Worm (Caenorhabditis elegans) whole organism, L1 larva: ENCODE measurements around the gene srh-74.

Experiments
- C04F5.9 ChIP-seq: sonication (generic microtip); optimal IDR thresholded peaks from 2 replicates; lab custom pipeline; 2016; ENCODE audit warnings: missing genetic modification characterization, missing compliant biosample characterization
- C34B4.2 ChIP-seq: sonication (generic microtip); optimal IDR thresholded peaks from 2 replicates; lab custom pipeline; 2017; ENCODE audit warnings: mild to moderate bottlenecking, missing genetic modification characterization, missing compliant biosample characterization
- F16B12.6 ChIP-seq: fragments of 150-350 bp; optimal IDR thresholded peaks from 2 replicates; lab custom pipeline; 2014; ENCODE audit warnings: missing biosample characterization, missing genetic modification characterization
- ama-1 ChIP-seq: fragments of 150-350 bp; optimal IDR thresholded peaks from 2 replicates; lab custom pipeline; 2014
- blmp-1 ChIP-seq: fragments of 150-350 bp; optimal IDR thresholded peaks from 2 replicates; lab custom pipeline; 2014; ENCODE audit warnings: missing biosample characterization, missing genetic modification characterization
- ceh-63 ChIP-seq: fragments of 200-800 bp; sonication (Bioruptor generic); optimal IDR thresholded peaks from 2 replicates; lab custom pipeline; 2018; ENCODE audit warnings: mild to moderate bottlenecking, missing genetic modification characterization, missing compliant biosample characterization
- ceh-8 ChIP-seq: fragments of 200-800 bp; sonication (Bioruptor generic); optimal IDR thresholded peaks from 2 replicates; lab custom pipeline; 2018; ENCODE audit warnings: mild to moderate bottlenecking, missing genetic modification characterization, moderate library complexity, missing compliant biosample characterization
- ceh-88 ChIP-seq: fragments of 200-800 bp; sonication (Bioruptor generic); IDR thresholded peaks from 2 replicates; pipeline ENCODE4 v1.3.6; 2022; ENCODE audit warnings: missing genetic modification characterization, missing compliant biosample characterization
- dsc-1 ChIP-seq: sonication (generic microtip); optimal IDR thresholded peaks from 2 replicates; lab custom pipeline; 2016; ENCODE audit warnings: mild to moderate bottlenecking, missing genetic modification characterization, missing compliant biosample characterization
- efl-1 ChIP-seq, 4 experiments: fragments of 150-350 bp; optimal IDR thresholded peaks in 3 of 4; peaks in 1 of 4; 1 replicate in 1 of 4; 2 replicates in 3 of 4; lab custom pipeline; 2014; ENCODE audit warnings: missing biosample characterization in 2 of 4, missing genetic modification characterization in 2 of 4, missing genetic modification reagents in 2 of 4
- efl-3 ChIP-seq: fragments of 200-800 bp; sonication (Bioruptor generic); optimal IDR thresholded peaks from 2 replicates; lab custom pipeline; 2018; ENCODE audit warnings: mild to moderate bottlenecking, missing genetic modification characterization, missing compliant biosample characterization
- egl-13 ChIP-seq: sonication (generic microtip); optimal IDR thresholded peaks from 2 replicates; lab custom pipeline; 2016; ENCODE audit warnings: missing genotype, missing genetic modification reagents, missing genetic modification characterization, missing compliant biosample characterization
- egl-27 ChIP-seq, 2 experiments: fragments of 150-350 bp in 1 of 2; sonication (generic microtip); optimal IDR thresholded peaks; 3 replicates each; lab custom pipeline; 2017 to 2018; ENCODE audit warnings: missing biosample characterization in 2 of 2, missing genetic modification characterization in 2 of 2, missing genetic modification reagents in 2 of 2
- elt-2 ChIP-seq: sonication (generic microtip); optimal IDR thresholded peaks from 2 replicates; lab custom pipeline; 2016; ENCODE audit warnings: missing genetic modification characterization, mild to moderate bottlenecking, inconsistent platforms, missing compliant biosample characterization, missing genetic modification reagents
- elt-3 ChIP-seq, 6 experiments: fragments of 150-350 bp in 1 of 6; sonication (generic microtip); optimal IDR thresholded peaks; 2 replicates each; lab custom pipeline; 2017 to 2018; ENCODE audit warnings: missing biosample characterization in 6 of 6, missing genetic modification characterization in 6 of 6, inconsistent platforms in 1 of 6
- ets-5 ChIP-seq: fragments of 200-800 bp; sonication (Bioruptor generic); IDR thresholded peaks from 2 replicates; pipeline ENCODE4 v1.3.6; 2022; ENCODE audit warnings: missing genetic modification characterization, missing compliant biosample characterization
- fkh-10 ChIP-seq: sonication (generic microtip); optimal IDR thresholded peaks from 2 replicates; lab custom pipeline; 2017; ENCODE audit warnings: missing biosample characterization, missing genetic modification reagents, missing genetic modification characterization
- fkh-8 ChIP-seq: sonication (generic microtip); optimal IDR thresholded peaks from 2 replicates; lab custom pipeline; 2016; ENCODE audit warnings: mild to moderate bottlenecking, missing genetic modification characterization, missing compliant biosample characterization
- fos-1 ChIP-seq: fragments of 150-350 bp; optimal IDR thresholded peaks from 2 replicates; lab custom pipeline; 2014; ENCODE audit warnings: missing biosample characterization, missing genetic modification characterization
- hpl-2 ChIP-seq: fragments of 150-350 bp; optimal IDR thresholded peaks from 2 replicates; lab custom pipeline; 2014; ENCODE audit warnings: missing biosample characterization, missing genetic modification reagents, missing genetic modification characterization
- lin-14 ChIP-seq: fragments of 200-800 bp; sonication (Bioruptor generic); optimal IDR thresholded peaks from 2 replicates; lab custom pipeline; 2018; ENCODE audit warnings: mild to moderate bottlenecking, missing genetic modification characterization, moderate library complexity, missing compliant biosample characterization
- lin-15B ChIP-seq: fragments of 150-350 bp; sonication (generic microtip); optimal IDR thresholded peaks from 3 replicates; lab custom pipeline; 2014; ENCODE audit warnings: missing biosample characterization, missing genetic modification characterization
- lin-35 ChIP-seq, 2 experiments: fragments of 150-350 bp; optimal IDR thresholded peaks; 2 replicates each; lab custom pipeline; 2014; ENCODE audit warnings: missing biosample characterization in 2 of 2, missing genetic modification characterization in 2 of 2, missing genetic modification reagents in 2 of 2
- lin-39 ChIP-seq: fragments of 150-350 bp; optimal IDR thresholded peaks from 2 replicates; lab custom pipeline; 2014; ENCODE audit warnings: missing biosample characterization, missing genetic modification reagents, missing genetic modification characterization
- lir-3 ChIP-seq: sonication (generic microtip); optimal IDR thresholded peaks from 2 replicates; lab custom pipeline; 2016; ENCODE audit warnings: mild to moderate bottlenecking, missing genetic modification characterization, moderate library complexity, missing compliant biosample characterization; ENCODE audit not compliant: poor library complexity
- mdl-1 ChIP-seq, 2 experiments: fragments of 150-350 bp; optimal IDR thresholded peaks; 2 replicates each; lab custom pipeline; 2014 to 2017; ENCODE audit warnings: missing biosample characterization in 2 of 2, missing genetic modification characterization in 2 of 2, inconsistent platforms in 1 of 2
- mef-2 ChIP-seq: fragments of 150-350 bp; optimal IDR thresholded peaks from 2 replicates; lab custom pipeline; 2014; ENCODE audit warnings: missing biosample characterization, missing genetic modification characterization
- nhr-20 ChIP-seq: sonication (generic microtip); optimal IDR thresholded peaks from 2 replicates; lab custom pipeline; 2016; ENCODE audit warnings: mild to moderate bottlenecking, missing genetic modification characterization, missing compliant biosample characterization
- nhr-71 ChIP-seq: sonication (generic microtip); optimal IDR thresholded peaks from 2 replicates; lab custom pipeline; 2016; ENCODE audit warnings: mild to moderate bottlenecking, missing genetic modification characterization, moderate library complexity, missing compliant biosample characterization
- nhr-77 ChIP-seq: fragments of 150-350 bp; optimal IDR thresholded peaks from 2 replicates; lab custom pipeline; 2014; ENCODE audit warnings: missing biosample characterization, missing genetic modification characterization
- nhr-84 ChIP-seq: sonication (generic microtip); optimal IDR thresholded peaks from 2 replicates; lab custom pipeline; 2017; ENCODE audit warnings: missing biosample characterization, missing genetic modification characterization
- nhr-85 ChIP-seq: sonication (generic microtip); peaks from one replicate; lab custom pipeline; 2016; ENCODE audit warnings: missing genetic modification characterization, inconsistent platforms, missing compliant biosample characterization
- nhr-90 ChIP-seq: sonication (generic microtip); optimal IDR thresholded peaks from 2 replicates; lab custom pipeline; 2016; ENCODE audit warnings: mild to moderate bottlenecking, missing genetic modification characterization, missing compliant biosample characterization; ENCODE audit not compliant: poor library complexity
- pax-3 ChIP-seq: fragments of 200-800 bp; sonication (Bioruptor generic); optimal IDR thresholded peaks from 2 replicates; lab custom pipeline; 2018; ENCODE audit warnings: mild to moderate bottlenecking, missing genetic modification characterization, moderate library complexity, missing compliant biosample characterization
- pqm-1 ChIP-seq: sonication (generic microtip); optimal IDR thresholded peaks from 3 replicates; lab custom pipeline; 2017; ENCODE audit warnings: missing biosample characterization, missing genetic modification characterization
- skn-1 ChIP-seq: fragments of 150-350 bp; optimal IDR thresholded peaks from 2 replicates; lab custom pipeline; 2014; ENCODE audit warnings: missing biosample characterization, missing genetic modification characterization
- snu-23 ChIP-seq: sonication (generic microtip); optimal IDR thresholded peaks from 2 replicates; lab custom pipeline; 2016; ENCODE audit warnings: missing genetic modification characterization, missing compliant biosample characterization
- sptf-1 ChIP-seq: fragments of 150-350 bp; optimal IDR thresholded peaks from 2 replicates; lab custom pipeline; 2014; ENCODE audit warnings: missing biosample characterization, missing genetic modification characterization
- swsn-7 ChIP-seq: sonication (generic microtip); optimal IDR thresholded peaks from 2 replicates; lab custom pipeline; 2016; ENCODE audit warnings: missing genetic modification characterization, missing compliant biosample characterization
- tbx-2 ChIP-seq: sonication (generic microtip); optimal IDR thresholded peaks from 2 replicates; lab custom pipeline; 2016; ENCODE audit warnings: missing genetic modification characterization, missing compliant biosample characterization
- tlp-1 ChIP-seq: fragments of 150-350 bp; optimal IDR thresholded peaks from 2 replicates; lab custom pipeline; 2014; ENCODE audit warnings: missing biosample characterization, missing genetic modification characterization
- unc-130 ChIP-seq: fragments of 150-350 bp; optimal IDR thresholded peaks from 2 replicates; lab custom pipeline; 2017; ENCODE audit warnings: missing biosample characterization, missing genetic modification characterization, inconsistent platforms
- zip-4 ChIP-seq: fragments of 200-800 bp; sonication (Bioruptor generic); optimal IDR thresholded peaks from 2 replicates; lab custom pipeline; 2018; ENCODE audit warnings: mild to moderate bottlenecking, missing genetic modification characterization, moderate library complexity, missing compliant biosample characterization

srh-74 gene

ce11 chrV:11048678-11049077 lies at the start of gene srh-74:
srh-74 (minus strand) TSS chrV:11048778.
- TF ChIP-seq nhr-20: no peak
- no peak for TF ChIP-seq tlp-1
- TF ChIP-seq F16B12.6: no peak
- no peak for TF ChIP-seq fkh-8 (tag; lab: Kevin White, UChicago)
- TF ChIP-seq skn-1: no peak
- TF ChIP-seq elt-2 (tag; lab: Kevin White, UChicago): no peak
- no peak for TF ChIP-seq fkh-10 (GFP tag; lab: Kevin White, UChicago)
- no peak for TF ChIP-seq ceh-88 (GFP tag; lab: Robert Waterston, UW)
- no peak for TF ChIP-seq nhr-90 (tag; lab: Kevin White, UChicago)
- TF ChIP-seq efl-3 (GFP tag; lab: Kevin White, UChicago): no peak
- TF ChIP-seq egl-13 (tag; lab: Kevin White, UChicago): no peak
- TF ChIP-seq hpl-2 (GFP tag; lab: Kevin White, UChicago): no peak
- no peak for TF ChIP-seq nhr-84
- TF ChIP-seq fos-1: no peak
- no peak for TF ChIP-seq zip-4 (GFP tag; lab: Kevin White, UChicago)
- TF ChIP-seq sptf-1 (tag; lab: Kevin White, UChicago): no peak
- no peak for TF ChIP-seq pax-3 (tag; lab: Kevin White, UChicago)
- no peak for TF ChIP-seq efl-1 (optimal IDR thresholded peaks at IDR 0.05; lab: Kevin White, UChicago)
- no peak for TF ChIP-seq efl-1 (GFP tag; optimal IDR thresholded peaks at IDR 0.05 in 1 of 2; lab: Kevin White, UChicago)
- no peak for TF ChIP-seq snu-23

- peak; percentile 5 for TF ChIP-seq blmp-1 (tag; lab: Kevin White, UChicago)
- no peak for TF ChIP-seq ceh-8
- TF ChIP-seq nhr-77 (tag; lab: Kevin White, UChicago): no peak
- TF ChIP-seq swsn-7 (tag; lab: Kevin White, UChicago): no peak
- no peak for TF ChIP-seq pqm-1 (tag; lab: Kevin White, UChicago)
- no peak for TF ChIP-seq mef-2 (tag; lab: Kevin White, UChicago)
- TF ChIP-seq elt-3 (tag; optimal IDR thresholded peaks at IDR 0.05; lab: Kevin White, UChicago): peak in 1 of 6 experiments; percentile 21
These were observed 47.3 kb upstream of the srh-74 start, which contains the start of gene Y42A5A.3 for ce11 chrV:11095873-11096272. Y42A5A.3 (minus strand) TSS chrV:11095973.

- TF ChIP-seq ets-5 (GFP tag; lab: Robert Waterston, UW) (no peak), lin-14 (GFP tag; lab: Kevin White, UChicago) (peak; percentile 57), lin-15B (tag; lab: Kevin White, UChicago) (no peak), C04F5.9 (tag; lab: Kevin White, UChicago) (no peak), elt-3 (tag; optimal IDR thresholded peaks at IDR 0.05; lab: Kevin White, UChicago) (peak in 1 of 6 experiments; percentile 28), F16B12.6 (no peak), unc-130 (no peak), blmp-1 (tag; lab: Kevin White, UChicago) (peak; percentile 19), snu-23 (no peak), nhr-71 (peak; percentile 3), pqm-1 (tag; lab: Kevin White, UChicago) (no peak), ama-1 (lab: Kevin White, UChicago) (no peak), tbx-2 (tag; lab: Kevin White, UChicago) (peak; percentile 24), nhr-20 (peak; percentile 26), C34B4.2 (tag; lab: Kevin White, UChicago) (no peak), nhr-85 (tag; lab: Kevin White, UChicago) (peak; percentile 81), lin-35 (GFP tag; optimal IDR thresholded peaks at IDR 0.05; lab: Kevin White, UChicago) (peak in 1 of 2 experiments; percentile 29), mdl-1 (tag; optimal IDR thresholded peaks at IDR 0.05; lab: Kevin White, UChicago) (peak in 1 of 2 experiments; percentile 22), dsc-1 (no peak), lir-3 (no peak), efl-1 (optimal IDR thresholded peaks at IDR 0.05; lab: Kevin White, UChicago) (no peak), efl-1 (GFP tag; optimal IDR thresholded peaks at IDR 0.05 in 1 of 2; lab: Kevin White, UChicago) (peak in 1 of 2 experiments; percentile 39), ceh-63 (no peak), egl-27 (tag; optimal IDR thresholded peaks at IDR 0.05; lab: Kevin White, UChicago) (no peak), lin-39 (tag; lab: Kevin White, UChicago) (no peak)
These were observed 46.1 kb upstream of the srh-74 start for ce11 chrV:11094698-11095097.
